Fruit fly (Drosophila melanogaster): ENCODE results near the gene CG14218.

Gene CG14218

DNA sequence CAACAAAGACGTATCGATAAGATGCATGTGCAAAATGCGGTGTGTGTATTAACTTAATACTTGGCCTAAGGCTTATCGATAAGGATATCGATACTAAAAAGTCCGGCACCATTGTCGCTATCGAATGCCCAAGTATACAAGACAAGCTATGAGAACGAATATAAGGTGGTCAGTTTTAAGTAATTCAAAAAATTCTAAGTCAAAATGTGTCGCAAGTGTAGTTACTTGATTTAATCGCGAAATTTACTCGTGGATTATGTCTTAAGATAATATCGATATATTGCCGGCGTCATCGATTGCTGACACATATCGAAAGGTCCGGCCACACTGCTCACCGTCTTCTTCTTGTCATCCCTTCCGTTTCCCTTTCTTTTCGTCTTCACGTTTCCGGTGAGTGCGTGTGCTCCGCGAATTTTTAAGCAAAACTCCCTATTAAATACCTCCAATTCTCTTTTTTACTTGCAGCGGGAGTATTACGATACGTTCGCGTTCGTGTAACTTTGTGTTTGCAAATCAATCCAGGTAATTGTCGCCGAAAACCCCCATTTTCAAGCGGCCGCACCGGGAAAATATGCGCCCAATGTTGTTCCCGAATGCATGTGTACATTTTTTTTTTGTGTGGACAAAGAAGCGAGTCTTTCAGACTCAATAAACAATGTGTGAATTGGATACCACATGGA lies 16.0 kb upstream of the CG14218 start, which contains the start of gene RpS10b:
Gene RpS10b, plus strand, starts transcription at position 348 of the 680 bp plus-strand sequence.
- TF ChIP-seq Met (GFP tag; optimal IDR thresholded peaks at IDR 0.05): peak; percentile 90
- TF ChIP-seq pdm3 (GFP tag; optimal IDR thresholded peaks at IDR 0.05): peak; percentile 83
- peak; percentile 52 for TF ChIP-seq CG32006 (GFP tag; optimal IDR thresholded peaks at IDR 0.05)
- peak; percentile 87 for TF ChIP-seq CG34406 (GFP tag; optimal IDR thresholded peaks at IDR 0.05)
- TF ChIP-seq CG10669 (GFP tag; optimal IDR thresholded peaks at IDR 0.05): peak; percentile 81
- TF ChIP-seq CG7368 (GFP tag; optimal IDR thresholded peaks at IDR 0.05): peak; percentile 86
- peak; percentile 98 for TF ChIP-seq CG6854 (GFP tag; optimal IDR thresholded peaks at IDR 0.05)
- peak; percentile 31 for TF ChIP-seq CG10631 (GFP tag; optimal IDR thresholded peaks at IDR 0.05)
- peak; percentile 38 to 81 for TF ChIP-seq salr (GFP tag; optimal IDR thresholded peaks at IDR 0.05)
- TF ChIP-seq Eip78C (GFP tag): peak; percentile 94
- peak; percentile 45 for TF ChIP-seq CG15336 (GFP tag; IDR thresholded peaks at IDR 0.05)
- peak; percentile 51 for TF ChIP-seq Lpt (GFP tag; optimal IDR thresholded peaks at IDR 0.05)
- TF ChIP-seq cyc (GFP tag; optimal IDR thresholded peaks at IDR 0.05): peak; percentile 84
- peak; percentile 90 for TF ChIP-seq esn (GFP tag; optimal IDR thresholded peaks at IDR 0.05)
- TF ChIP-seq ss (GFP tag; optimal IDR thresholded peaks at IDR 0.05): peak; percentile 86 to 95
- TF ChIP-seq net (GFP tag; optimal IDR thresholded peaks at IDR 0.05): peak; percentile 89
- peak; percentile 90 for TF ChIP-seq CG3919 (GFP tag; optimal IDR thresholded peaks at IDR 0.05)
- peak; percentile 89 for TF ChIP-seq topi (GFP tag; optimal IDR thresholded peaks at IDR 0.05)
- TF ChIP-seq acj6 (GFP tag; optimal IDR thresholded peaks at IDR 0.05): peak; percentile 79
- TF ChIP-seq CG11294 (GFP tag; IDR thresholded peaks at IDR 0.05): no peak
- TF ChIP-seq Eip75B (GFP tag; optimal IDR thresholded peaks at IDR 0.05): peak; percentile 75
- peak; percentile 89 for TF ChIP-seq CG9139 (GFP tag; optimal IDR thresholded peaks at IDR 0.05)
- TF ChIP-seq achi (GFP tag; optimal IDR thresholded peaks at IDR 0.05): peak; percentile 85
- no peak for TF ChIP-seq Gug (GFP tag; IDR thresholded peaks at IDR 0.05)
- TF ChIP-seq Smox (GFP tag; optimal IDR thresholded peaks at IDR 0.05): peak; percentile 72
- peak; percentile 78 for TF ChIP-seq CG6808 (GFP tag; optimal IDR thresholded peaks at IDR 0.05)
- TF ChIP-seq CG8632 (GFP tag; optimal IDR thresholded peaks at IDR 0.05): peak; percentile 84
- TF ChIP-seq Hr4 (GFP tag; optimal IDR thresholded peaks at IDR 0.05): peak; percentile 22
- TF ChIP-seq CG11762 (GFP tag; optimal IDR thresholded peaks at IDR 0.05; ENCODE audit: insufficient read depth): peak; percentile 80
- peak; percentile 63 for TF ChIP-seq spab (GFP tag; optimal IDR thresholded peaks at IDR 0.05)
- TF ChIP-seq fd59A (GFP tag; optimal IDR thresholded peaks at IDR 0.05): peak; percentile 74
- peak; percentile 62 for TF ChIP-seq fd85E (GFP tag; optimal IDR thresholded peaks at IDR 0.05)
- peak; percentile 47 for TF ChIP-seq CG3032 (tag; optimal IDR thresholded peaks at IDR 0.05)
- peak; percentile 57 for TF ChIP-seq CG11902 (GFP tag; optimal IDR thresholded peaks at IDR 0.05)
- peak; percentile 86 for TF ChIP-seq fkh (GFP tag; optimal IDR thresholded peaks at IDR 0.05)
- peak; percentile 54 for TF ChIP-seq Sox15 (GFP tag; optimal IDR thresholded peaks at IDR 0.05)
- no peak for TF ChIP-seq dac (GFP tag; optimal IDR thresholded peaks at IDR 0.05)
- TF ChIP-seq CG6163 (GFP tag; IDR thresholded peaks at IDR 0.05): peak; percentile 89
- peak; percentile 87 for TF ChIP-seq eg (GFP tag; IDR thresholded peaks at IDR 0.05)
- peak; percentile 86 for TF ChIP-seq CG16779 (tag; optimal IDR thresholded peaks at IDR 0.05)
- peak; percentile 17 for TF ChIP-seq Ets96B (tag; optimal IDR thresholded peaks at IDR 0.05)
- TF ChIP-seq OdsH (GFP tag; optimal IDR thresholded peaks at IDR 0.05): peak; percentile 76
- peak; percentile 84 for TF ChIP-seq vri (GFP tag; optimal IDR thresholded peaks at IDR 0.05)
- TF ChIP-seq Eip93F (GFP tag; optimal IDR thresholded peaks at IDR 0.05): no peak
- TF ChIP-seq lz (GFP tag; optimal IDR thresholded peaks at IDR 0.05): peak; percentile 84
- peak; percentile 74 for TF ChIP-seq CG8319 (GFP tag; optimal IDR thresholded peaks at IDR 0.05)
- TF ChIP-seq CG4318 (GFP tag; optimal IDR thresholded peaks at IDR 0.05): no peak
- TF ChIP-seq CG8119 (GFP tag; IDR thresholded peaks at IDR 0.05): no peak
- no peak for TF ChIP-seq Hr38 (GFP tag; optimal IDR thresholded peaks at IDR 0.05)
- TF ChIP-seq Ets21C (GFP tag; optimal IDR thresholded peaks at IDR 0.05): peak; percentile 50
- TF ChIP-seq Blimp-1 (GFP tag; optimal IDR thresholded peaks at IDR 0.05): peak; percentile 81
